Worm (Caenorhabditis elegans) whole organism, L4 larva: ENCODE measurements around the gene zig-8.
A peak's percentile ranks its signal among the peaks of the same experiment; 100 is the strongest.

Source experiments
- D1046.2 ChIP-seq: fragments of 200-800 bp; sonication (Bioruptor generic); IDR thresholded peaks from 2 replicates; pipeline ENCODE4 v1.3.6; 2022; ENCODE audit warnings: missing genetic modification characterization, missing compliant biosample characterization
- F26F4.8 ChIP-seq: fragments of 200-800 bp; sonication (Bioruptor generic); conservative IDR thresholded peaks from 2 replicates; pipeline ENCODE4 v1.3.6; 2022; ENCODE audit warnings: missing genetic modification characterization, missing compliant biosample characterization
- F49E8.2 ChIP-seq: sonication (generic microtip); optimal IDR thresholded peaks from 2 replicates; lab custom pipeline; 2016; ENCODE audit warnings: missing compliant biosample characterization, mild to moderate bottlenecking, missing genetic modification characterization, borderline replicate concordance
- R02D3.7 ChIP-seq: fragments of 150-350 bp; sonication (generic microtip); optimal IDR thresholded peaks from 3 replicates; lab custom pipeline; 2014; ENCODE audit warnings: missing biosample characterization, missing genetic modification characterization
- T20F7.1 ChIP-seq: fragments of 200-800 bp; sonication (Bioruptor generic); optimal IDR thresholded peaks from 2 replicates; lab custom pipeline; 2018; ENCODE audit warnings: mild to moderate bottlenecking, missing genetic modification characterization, missing compliant biosample characterization
- T26A8.4 ChIP-seq: fragments of 200-800 bp; sonication (Bioruptor generic); IDR thresholded peaks from 2 replicates; pipeline ENCODE4 v1.3.6; 2022; ENCODE audit warnings: missing genetic modification characterization, missing compliant biosample characterization
- Y105C5A.15 ChIP-seq: fragments of 200-800 bp; sonication (Bioruptor generic); IDR thresholded peaks from 2 replicates; pipeline ENCODE4 v1.3.6; 2022; ENCODE audit warnings: missing genetic modification characterization, missing compliant biosample characterization
- Y5F2A.4 ChIP-seq: fragments of 200-800 bp; sonication (Bioruptor generic); optimal IDR thresholded peaks from 2 replicates; lab custom pipeline; 2018; ENCODE audit warnings: mild to moderate bottlenecking, missing genetic modification characterization, missing compliant biosample characterization
- Y75B8A.6 ChIP-seq: fragments of 200-800 bp; sonication (Bioruptor generic); IDR thresholded peaks from 2 replicates; pipeline ENCODE4 v1.3.6; 2022; ENCODE audit warnings: missing genetic modification reagents, missing genetic modification characterization, missing compliant biosample characterization
- ZK337.2 ChIP-seq: fragments of 200-800 bp; sonication (Bioruptor generic); IDR thresholded peaks from 2 replicates; pipeline ENCODE4 v1.3.6; 2022; ENCODE audit warnings: missing genetic modification reagents, missing genetic modification characterization, missing compliant biosample characterization
- aha-1 ChIP-seq: fragments of 150-350 bp; peaks from one replicate; lab custom pipeline; 2014; ENCODE audit warnings: missing biosample characterization, missing genetic modification characterization
- arid-1 ChIP-seq: fragments of 200-800 bp; sonication (Bioruptor generic); conservative IDR thresholded peaks from 2 replicates; pipeline ENCODE4 v1.3.6; 2022; ENCODE audit warnings: missing genetic modification reagents, missing genetic modification characterization, missing compliant biosample characterization
- ceh-82 ChIP-seq: sonication (generic microtip); optimal IDR thresholded peaks from 2 replicates; lab custom pipeline; 2017; ENCODE audit warnings: missing biosample characterization, missing genetic modification characterization
- ces-1 ChIP-seq: fragments of 150-350 bp; sonication (generic microtip); optimal IDR thresholded peaks from 4 replicates; lab custom pipeline; 2014; ENCODE audit warnings: missing biosample characterization, missing genetic modification reagents, missing genetic modification characterization
- cey-2 ChIP-seq: sonication (generic microtip); optimal IDR thresholded peaks from 3 replicates; lab custom pipeline; 2017; ENCODE audit warnings: missing genetic modification characterization, mild to moderate bottlenecking, missing compliant biosample characterization, antibody characterized with exemption, borderline replicate concordance; ENCODE audit not compliant: insufficient read depth
- daf-12 ChIP-seq: fragments of 150-350 bp; optimal IDR thresholded peaks from 2 replicates; lab custom pipeline; 2014; ENCODE audit warnings: missing biosample characterization, missing genetic modification reagents, missing genetic modification characterization
- daf-16 ChIP-seq, 3 experiments: sonication (generic microtip); optimal IDR thresholded peaks; 2 replicates each; lab custom pipeline; 2016 to 2017; ENCODE audit warnings: missing genetic modification characterization in 3 of 3, missing genetic modification reagents in 3 of 3, mild to moderate bottlenecking in 2 of 3, missing compliant biosample characterization in 2 of 3, missing biosample characterization in 1 of 3, moderate library complexity in 1 of 3
- daf-19 ChIP-seq: fragments of 200-800 bp; sonication (Bioruptor generic); conservative IDR thresholded peaks from 2 replicates; pipeline ENCODE4 v1.3.6; 2022; ENCODE audit warnings: missing genetic modification characterization, missing compliant biosample characterization
- dmd-8 ChIP-seq: fragments of 200-800 bp; sonication (Bioruptor generic); IDR thresholded peaks from 2 replicates; pipeline ENCODE4 v1.3.6; 2022; ENCODE audit warnings: missing genetic modification characterization, missing compliant biosample characterization
- dpl-1 ChIP-seq: fragments of 150-350 bp; optimal IDR thresholded peaks from 2 replicates; lab custom pipeline; 2014; ENCODE audit warnings: missing biosample characterization, missing genetic modification reagents, missing genetic modification characterization
- egl-27 ChIP-seq: sonication (generic microtip); optimal IDR thresholded peaks from 3 replicates; lab custom pipeline; 2017; ENCODE audit warnings: missing biosample characterization, missing genetic modification reagents, missing genetic modification characterization
- egl-43 ChIP-seq: fragments of 200-800 bp; sonication (Bioruptor generic); IDR thresholded peaks from 2 replicates; pipeline ENCODE4 v1.3.6; 2022; ENCODE audit warnings: missing genetic modification reagents, missing genetic modification characterization, missing compliant biosample characterization
- hif-1 ChIP-seq, 2 experiments: sonication (generic microtip); optimal IDR thresholded peaks; 2 replicates each; lab custom pipeline; 2016 to 2017; ENCODE audit warnings: missing compliant biosample characterization in 2 of 2, missing genetic modification characterization in 2 of 2, missing genetic modification reagents in 2 of 2, missing genotype in 2 of 2, mild to moderate bottlenecking in 1 of 2
- hlh-30 ChIP-seq: sonication (generic microtip); optimal IDR thresholded peaks from 2 replicates; lab custom pipeline; 2017; ENCODE audit warnings: antibody characterized with exemption, mild to moderate bottlenecking, missing genetic modification characterization, missing compliant biosample characterization; ENCODE audit not compliant: insufficient read depth
- lin-1 ChIP-seq: fragments of 200-800 bp; sonication (Bioruptor generic); IDR thresholded peaks from 2 replicates; pipeline ENCODE4 v1.3.6; 2022; ENCODE audit warnings: missing genetic modification reagents, missing genetic modification characterization, missing compliant biosample characterization
- lin-15B ChIP-seq: fragments of 150-350 bp; sonication (generic microtip); optimal IDR thresholded peaks from 3 replicates; lab custom pipeline; 2014; ENCODE audit warnings: missing biosample characterization, missing genetic modification characterization
- lir-3 ChIP-seq: sonication (generic microtip); optimal IDR thresholded peaks from 2 replicates; lab custom pipeline; 2016; ENCODE audit warnings: mild to moderate bottlenecking, missing genetic modification characterization, missing compliant biosample characterization
- madf-9 ChIP-seq: fragments of 200-800 bp; sonication (Bioruptor generic); conservative IDR thresholded peaks from 2 replicates; pipeline ENCODE4 v1.3.6; 2022; ENCODE audit warnings: missing genetic modification reagents, missing genetic modification characterization, missing compliant biosample characterization
- mdl-1 ChIP-seq, 2 experiments: fragments of 150-350 bp in 1 of 2; sonication (generic microtip) in 1 of 2; optimal IDR thresholded peaks; 2 replicates each; lab custom pipeline; 2014 to 2017; ENCODE audit warnings: missing biosample characterization in 2 of 2, missing genetic modification characterization in 2 of 2
- mes-2 ChIP-seq: sonication (generic microtip); optimal IDR thresholded peaks from 2 replicates; lab custom pipeline; 2016; ENCODE audit warnings: missing genotype, mild to moderate bottlenecking, missing genetic modification characterization, missing compliant biosample characterization; ENCODE audit not compliant: poor library complexity, severe bottlenecking
- mxl-2 ChIP-seq: fragments of 200-800 bp; sonication (Bioruptor generic); conservative IDR thresholded peaks from 2 replicates; pipeline ENCODE4 v1.3.6; 2022; ENCODE audit warnings: missing genetic modification reagents, missing genetic modification characterization, missing compliant biosample characterization
- mxl-3 ChIP-seq: fragments of 200-800 bp; sonication (Bioruptor generic); optimal IDR thresholded peaks from 2 replicates; lab custom pipeline; 2018; ENCODE audit warnings: mild to moderate bottlenecking, missing genetic modification characterization, missing compliant biosample characterization
- nhr-10 ChIP-seq: fragments of 150-350 bp; optimal IDR thresholded peaks from 2 replicates; lab custom pipeline; 2014; ENCODE audit warnings: missing biosample characterization, missing genetic modification characterization
- nhr-111 ChIP-seq: fragments of 200-800 bp; sonication (Bioruptor generic); optimal IDR thresholded peaks from 2 replicates; lab custom pipeline; 2018; ENCODE audit warnings: mild to moderate bottlenecking, missing genetic modification characterization, missing compliant biosample characterization
- nhr-237 ChIP-seq: sonication (generic microtip); optimal IDR thresholded peaks from 2 replicates; lab custom pipeline; 2017; ENCODE audit warnings: missing biosample characterization, missing genetic modification characterization
- nhr-28 ChIP-seq: fragments of 150-350 bp; optimal IDR thresholded peaks from 2 replicates; lab custom pipeline; 2014; ENCODE audit warnings: missing biosample characterization, missing genetic modification characterization
- nhr-41 ChIP-seq: fragments of 200-800 bp; sonication (Bioruptor generic); IDR thresholded peaks from 2 replicates; pipeline ENCODE4 v1.3.6; 2022; ENCODE audit warnings: missing genetic modification reagents, missing genetic modification characterization, missing compliant biosample characterization
- nhr-48 ChIP-seq: sonication (generic microtip); optimal IDR thresholded peaks from 2 replicates; lab custom pipeline; 2016; ENCODE audit warnings: mild to moderate bottlenecking, missing genetic modification characterization, missing compliant biosample characterization
- nhr-6 ChIP-seq: fragments of 150-350 bp; optimal IDR thresholded peaks from 2 replicates; lab custom pipeline; 2014; ENCODE audit warnings: missing biosample characterization, missing genetic modification characterization
- nhr-76 ChIP-seq: fragments of 150-350 bp; optimal IDR thresholded peaks from 2 replicates; lab custom pipeline; 2014; ENCODE audit warnings: missing biosample characterization, missing genetic modification characterization
- php-3 ChIP-seq: fragments of 200-800 bp; sonication (Bioruptor generic); IDR thresholded peaks from 2 replicates; pipeline ENCODE4 v1.3.6; 2022; ENCODE audit warnings: missing genetic modification reagents, missing genetic modification characterization, missing compliant biosample characterization
- rbr-2 ChIP-seq: sonication (generic microtip); optimal IDR thresholded peaks from 2 replicates; lab custom pipeline; 2016; ENCODE audit warnings: missing genotype, missing genetic modification characterization, missing compliant biosample characterization
- snpc-1.2 ChIP-seq: fragments of 200-800 bp; sonication (Bioruptor generic); IDR thresholded peaks from 2 replicates; pipeline ENCODE4 v1.3.6; 2022; ENCODE audit warnings: missing genetic modification reagents, missing genetic modification characterization, missing compliant biosample characterization
- snpc-4 ChIP-seq: fragments of 150-350 bp; optimal IDR thresholded peaks from 2 replicates; lab custom pipeline; 2014; ENCODE audit warnings: missing biosample characterization, missing genetic modification characterization
- spr-1 ChIP-seq: sonication (generic microtip); optimal IDR thresholded peaks from 2 replicates; lab custom pipeline; 2016; ENCODE audit warnings: mild to moderate bottlenecking, missing genetic modification characterization, missing compliant biosample characterization
- spr-3 ChIP-seq: fragments of 200-800 bp; sonication (Bioruptor generic); optimal IDR thresholded peaks from 2 replicates; lab custom pipeline; 2018; ENCODE audit warnings: mild to moderate bottlenecking, missing genetic modification characterization, missing compliant biosample characterization
- tag-97 ChIP-seq: fragments of 200-800 bp; sonication (Bioruptor generic); IDR thresholded peaks from 2 replicates; pipeline ENCODE4 v1.3.6; 2022; ENCODE audit warnings: missing genetic modification characterization, missing compliant biosample characterization
- unc-39 ChIP-seq: sonication (generic microtip); optimal IDR thresholded peaks from 2 replicates; lab custom pipeline; 2017; ENCODE audit warnings: missing biosample characterization, missing genetic modification characterization
- unc-62 ChIP-seq, 3 experiments: fragments of 150-350 bp in 1 of 3; sonication (generic microtip); optimal IDR thresholded peaks in 2 of 3; peaks in 1 of 3; 1 replicate in 1 of 3; 2 replicates in 2 of 3; lab custom pipeline; 2014 to 2017; ENCODE audit warnings: missing biosample characterization in 3 of 3, missing genetic modification characterization in 3 of 3, missing genetic modification reagents in 3 of 3, missing genotype in 1 of 3
- zip-2 ChIP-seq: fragments of 150-350 bp; optimal IDR thresholded peaks from 2 replicates; lab custom pipeline; 2014; ENCODE audit warnings: missing biosample characterization, missing genetic modification characterization
- ztf-7 ChIP-seq: fragments of 150-350 bp; optimal IDR thresholded peaks from 2 replicates; lab custom pipeline; 2014; ENCODE audit warnings: missing biosample characterization, missing genetic modification characterization

Gene zig-8

ce11 chrIII:13182003-13182402, 62.4 kb downstream of the zig-8 start (continued):
- no peak for TF ChIP-seq php-3 (GFP tag; lab: Robert Waterston, UW)
- no peak for TF ChIP-seq daf-19
- no peak for TF ChIP-seq tag-97 (GFP tag; lab: Robert Waterston, UW)
- TF ChIP-seq nhr-28 (tag; lab: Kevin White, UChicago), result peak; percentile 32
- peak; percentile 60 for TF ChIP-seq mes-2
- TF ChIP-seq rbr-2 (tag; lab: Kevin White, UChicago), result no peak
- TF ChIP-seq zip-2, result no peak
- TF ChIP-seq Y5F2A.4 (GFP tag; lab: Kevin White, UChicago), result no peak
- TF ChIP-seq F26F4.8, result no peak
- TF ChIP-seq nhr-10 (tag; lab: Kevin White, UChicago), result no peak
- no peak for TF ChIP-seq mdl-1 (tag; optimal IDR thresholded peaks at IDR 0.05; lab: Kevin White, UChicago)
- no peak for TF ChIP-seq ZK337.2 (GFP tag; lab: Robert Waterston, UW)
- peak; percentile 55 for TF ChIP-seq mxl-3
- no peak for TF ChIP-seq R02D3.7 (tag; lab: Kevin White, UChicago)
- no peak for TF ChIP-seq Y75B8A.6 (GFP tag; lab: Robert Waterston, UW)
- TF ChIP-seq lin-1 (GFP tag; lab: Robert Waterston, UW), result 0 out of 2 replicates have a peak, but pooled peaks have one; percentile 9
- no peak for TF ChIP-seq mxl-2 (GFP tag; lab: Robert Waterston, UW)
- no peak for TF ChIP-seq nhr-41 (GFP tag; lab: Robert Waterston, UW)
- TF ChIP-seq dmd-8 (GFP tag; lab: Robert Waterston, UW), result no peak
- peak in 1 of 2 experiments; percentile 82 for TF ChIP-seq unc-62 (GFP tag; optimal IDR thresholded peaks at IDR 0.05 in 1 of 2; lab: Kevin White, UChicago)
- TF ChIP-seq unc-62 (tag; optimal IDR thresholded peaks at IDR 0.05; lab: Kevin White, UChicago), result no peak
- peak; percentile 60 for TF ChIP-seq hlh-30 (tag; lab: Kevin White, UChicago)
- no peak for TF ChIP-seq snpc-1.2 (GFP tag; lab: Robert Waterston, UW)
- TF ChIP-seq ces-1, result no peak
- no peak for TF ChIP-seq nhr-237 (tag; lab: Kevin White, UChicago)
- TF ChIP-seq lin-15B (tag; lab: Kevin White, UChicago), result no peak
- TF ChIP-seq spr-1, result no peak
- TF ChIP-seq aha-1 (tag; lab: Kevin White, UChicago), result peak; percentile 84
- TF ChIP-seq cey-2 (tag; lab: Kevin White, UChicago), result no peak
- no peak for TF ChIP-seq nhr-111 (GFP tag; lab: Kevin White, UChicago)
- no peak for TF ChIP-seq unc-39
- TF ChIP-seq nhr-76 (tag; lab: Kevin White, UChicago), result no peak
- no peak for TF ChIP-seq Y105C5A.15 (GFP tag; lab: Robert Waterston, UW)
- no peak for TF ChIP-seq ztf-7
- TF ChIP-seq daf-12, result no peak
- no peak for TF ChIP-seq egl-27 (tag; lab: Kevin White, UChicago)
- no peak for TF ChIP-seq egl-43
- no peak for TF ChIP-seq F49E8.2 (tag; lab: Kevin White, UChicago)
- no peak for TF ChIP-seq nhr-6
- no peak for TF ChIP-seq lir-3
- no peak for TF ChIP-seq T20F7.1
- no peak for TF ChIP-seq D1046.2
- TF ChIP-seq snpc-4 (tag; lab: Kevin White, UChicago), result no peak
- no peak for TF ChIP-seq T26A8.4
- peak; percentile 19 for TF ChIP-seq dpl-1 (GFP tag; lab: Kevin White, UChicago)
- no peak for TF ChIP-seq ceh-82
- TF ChIP-seq nhr-48, result no peak
- no peak for TF ChIP-seq arid-1 (GFP tag; lab: Robert Waterston, UW)
- no peak for TF ChIP-seq hif-1 (tag; optimal IDR thresholded peaks at IDR 0.05; lab: Kevin White, UChicago)
- no peak for TF ChIP-seq madf-9 (GFP tag; lab: Robert Waterston, UW)
- TF ChIP-seq daf-16 (GFP tag; optimal IDR thresholded peaks at IDR 0.05; lab: Kevin White, UChicago), result no peak
- no peak for TF ChIP-seq daf-16 (tag; optimal IDR thresholded peaks at IDR 0.05; lab: Kevin White, UChicago)
- TF ChIP-seq spr-3 (GFP tag; lab: Kevin White, UChicago), result no peak
